Worm (Caenorhabditis elegans): ENCODE measurements around the gene ZK652.8.

ZK652.8 gene

DNA sequence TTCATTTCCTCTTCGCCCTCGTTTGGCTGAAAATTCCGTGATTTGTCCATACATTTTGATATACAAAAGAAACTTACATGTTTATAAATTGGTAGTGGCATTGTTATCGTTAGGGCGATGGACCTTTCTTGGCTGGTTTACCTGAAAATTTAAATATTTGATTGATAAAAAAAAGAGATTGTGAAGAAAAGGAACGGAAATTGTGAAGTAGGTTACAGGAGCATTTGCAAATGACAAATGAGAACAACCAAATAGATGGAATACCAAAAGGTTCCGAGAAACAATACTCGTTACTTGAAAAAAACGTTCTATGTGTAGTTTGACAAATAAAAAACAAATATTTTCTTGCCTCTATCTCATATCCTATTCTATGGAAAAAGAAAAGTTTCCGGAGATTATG is at the start of gene ZK652.8:
ZK652.8 (minus strand) TSS at position 101 of the 400 bp plus-strand sequence.
- TF ChIP-seq ctbp-1 (GFP tag; IDR thresholded peaks at IDR 0.05) (no peak), aha-1 (tag) (peak; percentile 59)

DNA sequence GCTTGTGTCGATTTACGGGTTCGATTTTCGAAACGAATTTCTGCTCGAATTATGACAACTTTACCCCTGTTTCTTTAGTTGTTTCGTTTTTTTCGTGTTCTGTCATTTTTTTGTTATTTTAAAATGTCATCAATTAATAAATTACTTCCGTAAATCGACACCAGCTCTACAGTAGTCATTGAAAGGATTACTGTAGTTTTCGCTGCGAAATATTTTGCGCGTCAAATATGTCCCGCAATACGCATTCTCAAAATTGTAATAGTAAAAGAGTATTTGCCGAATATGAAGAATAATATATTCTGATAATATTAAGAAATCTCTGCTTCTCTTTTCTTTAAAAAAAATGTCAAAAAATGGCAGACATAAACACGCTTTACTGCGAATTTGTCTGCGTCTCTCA is 49.8 kb upstream of the ZK652.8 start:
- TF ChIP-seq egl-43 (GFP tag; IDR thresholded peaks at IDR 0.05) (no peak), set-16 (GFP tag; IDR thresholded peaks at IDR 0.05) (no peak), Y105C5A.15 (GFP tag; IDR thresholded peaks at IDR 0.05) (no peak), ceh-28 (tag; optimal IDR thresholded peaks at IDR 0.05) (no peak), ceh-82 (tag; optimal IDR thresholded peaks at IDR 0.05) (no peak), tag-97 (GFP tag; IDR thresholded peaks at IDR 0.05) (no peak), dmd-6 (GFP tag; IDR thresholded peaks at IDR 0.05) (no peak), madf-5 (GFP tag; IDR thresholded peaks at IDR 0.05) (no peak), ZK546.5 (tag; optimal IDR thresholded peaks at IDR 0.05) (no peak), nhr-41 (GFP tag; IDR thresholded peaks at IDR 0.05) (no peak), snpc-4 (tag; optimal IDR thresholded peaks at IDR 0.05) (no peak), sdz-12 (GFP tag; optimal IDR thresholded peaks at IDR 0.05) (no peak), nhr-111 (GFP tag; optimal IDR thresholded peaks at IDR 0.05) (no peak), snpc-1.2 (GFP tag; IDR thresholded peaks at IDR 0.05) (no peak), duxl-1 (tag; optimal IDR thresholded peaks at IDR 0.05; ENCODE audit: poor library complexity) (no peak)

DNA sequence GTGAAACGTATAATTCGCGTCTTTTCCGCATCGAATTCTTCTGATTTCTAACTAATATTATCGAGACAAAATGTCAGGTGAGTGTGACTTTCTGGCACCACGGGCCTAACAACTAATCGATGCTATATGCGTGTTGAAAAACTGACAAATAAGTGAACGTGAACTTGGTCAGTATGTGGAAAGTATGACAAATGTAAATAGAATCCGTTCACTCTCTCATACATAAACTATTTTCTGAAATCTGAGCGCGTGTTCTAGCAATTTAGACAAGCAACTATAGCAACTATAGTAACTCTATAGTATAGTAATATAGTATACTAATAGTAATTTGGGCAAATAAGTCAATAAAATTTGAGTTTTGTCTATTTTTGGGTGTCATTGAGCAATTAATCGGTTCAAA is 48.9 kb upstream of the ZK652.8 start:
- TF ChIP-seq snpc-4 (tag; optimal IDR thresholded peaks at IDR 0.05) (no peak), ztf-11 (tag; optimal IDR thresholded peaks at IDR 0.05) (no peak), hlh-30 (tag; optimal IDR thresholded peaks at IDR 0.05; ENCODE audit: insufficient read depth) (peak; percentile 12), unc-62 (GFP tag; optimal IDR thresholded peaks at IDR 0.05 in 1 of 2) (peak in 1 of 2 experiments; percentile 79), unc-62 (tag; optimal IDR thresholded peaks at IDR 0.05) (no peak)

DNA sequence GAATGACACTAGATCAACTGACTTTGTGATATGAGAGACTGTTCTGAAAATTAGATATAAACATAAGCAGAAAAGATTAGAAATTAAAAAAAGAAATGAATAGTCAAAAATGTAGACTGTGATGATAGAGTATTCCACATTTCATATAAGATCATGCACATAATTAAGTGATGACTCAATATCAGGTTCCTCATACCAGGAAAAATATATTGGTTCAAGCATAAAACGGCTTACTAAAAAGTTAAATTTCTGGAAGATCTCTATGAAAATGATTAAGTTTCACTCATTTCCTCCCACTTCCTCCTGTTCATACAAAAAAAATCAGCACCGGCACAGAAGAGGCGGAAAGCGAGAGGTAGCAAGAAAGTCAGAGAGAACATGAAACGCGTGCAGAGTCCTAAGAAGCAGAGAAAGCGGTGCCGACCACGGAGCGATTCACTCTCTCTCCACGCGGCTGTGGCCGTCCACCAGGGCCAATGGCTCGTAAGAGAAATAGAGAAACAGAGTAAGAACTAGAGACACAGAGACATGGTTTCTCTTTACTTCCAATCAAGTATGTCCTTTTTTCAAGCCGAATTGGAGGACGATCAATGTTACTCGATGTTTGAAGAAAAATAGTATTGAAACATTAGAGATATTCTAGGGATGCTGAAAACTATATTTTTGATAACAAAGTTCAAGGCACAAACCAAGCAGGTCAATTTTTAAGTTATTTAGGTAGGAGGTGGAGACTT is 48.3 kb upstream of the ZK652.8 start, which contains the start of the genes ZK688.5 and fahd-1:
ZK688.5 (minus strand) TSS at position 51 of the 734 bp plus-strand sequence.
fahd-1 (plus strand) TSS at position 684 of the 734 bp plus-strand sequence.
- peak; percentile 84 for TF ChIP-seq hlh-30 (tag; optimal IDR thresholded peaks at IDR 0.05; ENCODE audit: insufficient read depth)
- TF ChIP-seq ZK546.5 (tag; optimal IDR thresholded peaks at IDR 0.05): no peak
- TF ChIP-seq dve-1 (tag; optimal IDR thresholded peaks at IDR 0.05; ENCODE audit: insufficient read depth): peak; percentile 75
- TF ChIP-seq pha-4 (GFP tag; IDR thresholded peaks at IDR 0.05): no peak; the same call in 1 of the 2 replicates
- TF ChIP-seq pha-4 (tag; optimal IDR thresholded peaks at IDR 0.05): peak; percentile 63
- no peak for TF ChIP-seq cey-2 (tag; optimal IDR thresholded peaks at IDR 0.05; ENCODE audit: borderline replicate concordance, insufficient read depth)
- 0 out of 2 replicates have a peak, but pooled peaks have one; percentile 46 for TF ChIP-seq ceh-20 (GFP tag; IDR thresholded peaks at IDR 0.05)
- 0 out of 2 replicates have a peak, but pooled peaks have one; percentile 25 for TF ChIP-seq php-3 (GFP tag; IDR thresholded peaks at IDR 0.05)
- TF ChIP-seq arid-1 (GFP tag; conservative IDR thresholded peaks at IDR 0.05): peak; percentile 47; the same call in 1 of the 2 replicates
- TF ChIP-seq lsy-2 (tag; optimal IDR thresholded peaks at IDR 0.05): peak; percentile 23 to 67
- peak; percentile 42; the same call in 1 of the 2 replicates for TF ChIP-seq tra-1 (GFP tag; IDR thresholded peaks at IDR 0.05)
- peak; percentile 40 for TF ChIP-seq T20F7.1 (GFP tag; optimal IDR thresholded peaks at IDR 0.05)
- no peak for TF ChIP-seq ceh-28 (tag; optimal IDR thresholded peaks at IDR 0.05)
- TF ChIP-seq fkh-10 (GFP tag; optimal IDR thresholded peaks at IDR 0.05): peak; percentile 48
- TF ChIP-seq mxl-2 (GFP tag; conservative IDR thresholded peaks at IDR 0.05): no peak
- TF ChIP-seq lim-7 (GFP tag; IDR thresholded peaks at IDR 0.05): 0 out of 2 replicates have a peak, but pooled peaks have one; percentile 41
- TF ChIP-seq nhr-48 (tag; optimal IDR thresholded peaks at IDR 0.05): peak; percentile 31
- no peak for TF ChIP-seq unc-39 (tag; optimal IDR thresholded peaks at IDR 0.05)
- TF ChIP-seq ZK337.2 (GFP tag; IDR thresholded peaks at IDR 0.05): no peak
- TF ChIP-seq zfp-2 (tag; optimal IDR thresholded peaks at IDR 0.05): no peak
- peak; percentile 47 for TF ChIP-seq nhr-6 (tag; optimal IDR thresholded peaks at IDR 0.05)
- TF ChIP-seq dmd-8 (GFP tag; IDR thresholded peaks at IDR 0.05): no peak
- no peak for TF ChIP-seq lin-29 (GFP tag; IDR thresholded peaks at IDR 0.05)
- TF ChIP-seq dpl-1 (GFP tag; optimal IDR thresholded peaks at IDR 0.05): peak; percentile 52
- TF ChIP-seq nhr-102 (tag; optimal IDR thresholded peaks at IDR 0.05): peak; percentile 21
- no peak for TF ChIP-seq F44E2.7 (GFP tag; IDR thresholded peaks at IDR 0.05)
- TF ChIP-seq aha-1 (tag): peak; percentile 65
- no peak for TF ChIP-seq daf-8 (GFP tag; IDR thresholded peaks at IDR 0.05)
